Worm (Caenorhabditis elegans) whole organism, midembryonic: Measurements from ENCODE around the gene clec-171.

ENCODE experiments used
- cog-1 ChIP-seq: sonication (generic microtip); optimal IDR thresholded peaks from 2 replicates; lab custom pipeline; 2016; ENCODE audit warnings: missing genetic modification characterization, missing compliant biosample characterization
- flt-1 ChIP-seq: fragments of 200-800 bp; sonication (Bioruptor generic); IDR thresholded peaks from 2 replicates; pipeline ENCODE4 v1.3.6; 2022; ENCODE audit warnings: missing genetic modification characterization, missing compliant biosample characterization
- klf-2 ChIP-seq: fragments of 200-800 bp; sonication (Bioruptor generic); conservative IDR thresholded peaks from 2 replicates; pipeline ENCODE4 v1.3.6; 2022; ENCODE audit warnings: missing genetic modification reagents, missing genetic modification characterization, missing compliant biosample characterization
- ztf-23 ChIP-seq: fragments of 200-800 bp; sonication (Bioruptor generic); IDR thresholded peaks from 2 replicates; pipeline ENCODE4 v1.3.6; 2022; ENCODE audit warnings: missing genetic modification reagents, missing genetic modification characterization, missing compliant biosample characterization
- ztf-29 ChIP-seq: fragments of 200-800 bp; sonication (Bioruptor generic); IDR thresholded peaks from 2 replicates; pipeline ENCODE4 v1.3.6; 2022; ENCODE audit warnings: missing genetic modification reagents, missing genetic modification characterization, missing compliant biosample characterization

- no peak for TF ChIP-seq ztf-29
- no peak for TF ChIP-seq flt-1 (GFP tag; lab: Robert Waterston, UW)
- TF ChIP-seq cog-1 (tag; lab: Kevin White, UChicago): no peak
- no peak for TF ChIP-seq ztf-23 (GFP tag; lab: Robert Waterston, UW)
- TF ChIP-seq klf-2 (GFP tag; lab: Robert Waterston, UW): no peak
These were observed 38.3 kb upstream of the clec-171 start for ce11 chrIV:1465462-1465861.
